Worm (Caenorhabditis elegans) whole organism, young adult: ENCODE results near the gene T22F3.12.
A peak's percentile ranks its signal among the peaks of the same experiment; 100 is the strongest.

ENCODE experiments used
- B0019.2 ChIP-seq: fragments of 200-800 bp; sonication (Bioruptor generic); conservative IDR thresholded peaks from 2 replicates; pipeline ENCODE4 v1.3.6; 2022; ENCODE audit warnings: missing genetic modification reagents, missing genetic modification characterization, missing compliant biosample characterization
- B0035.1 ChIP-seq: sonication (generic microtip); optimal IDR thresholded peaks from 2 replicates; lab custom pipeline; 2016; ENCODE audit warnings: missing genetic modification characterization, mild to moderate bottlenecking, missing compliant biosample characterization, missing genotype, missing genetic modification reagents
- F37B4.10 ChIP-seq: fragments of 200-800 bp; sonication (Bioruptor generic); IDR thresholded peaks from 2 replicates; pipeline ENCODE4 v1.3.6; 2022; ENCODE audit warnings: missing genetic modification characterization, missing compliant biosample characterization
- F55B11.4 ChIP-seq: sonication (generic microtip); optimal IDR thresholded peaks from 2 replicates; lab custom pipeline; 2016; ENCODE audit warnings: missing compliant biosample characterization, missing genetic modification characterization, borderline replicate concordance; ENCODE audit not compliant: insufficient read depth
- Y56A3A.18 ChIP-seq: fragments of 200-800 bp; sonication (Bioruptor generic); IDR thresholded peaks from 2 replicates; pipeline ENCODE4 v1.3.6; 2022; ENCODE audit warnings: missing genetic modification reagents, missing genetic modification characterization, missing compliant biosample characterization
- Y95B8A.8 ChIP-seq: fragments of 200-800 bp; sonication (Bioruptor generic); IDR thresholded peaks from 2 replicates; pipeline ENCODE4 v1.3.6; 2022; ENCODE audit warnings: missing genetic modification reagents, missing genetic modification characterization, missing compliant biosample characterization
- ama-1 ChIP-seq, 3 experiments: fragments of 150-350 bp in 1 of 3; sonication (generic microtip) in 2 of 3; optimal IDR thresholded peaks; 2 replicates each; lab custom pipeline; 2014 to 2018; ENCODE audit warnings: missing biosample characterization in 2 of 3, missing genetic modification characterization in 2 of 3, missing genetic modification reagents in 2 of 3
- atf-7 ChIP-seq: sonication (generic microtip); optimal IDR thresholded peaks from 2 replicates; lab custom pipeline; 2017; ENCODE audit warnings: mild to moderate bottlenecking, missing genetic modification characterization, missing compliant biosample characterization
- athp-1 ChIP-seq: sonication (generic microtip); optimal IDR thresholded peaks from 2 replicates; lab custom pipeline; 2017; ENCODE audit warnings: mild to moderate bottlenecking, missing genetic modification characterization, missing compliant biosample characterization
- attf-5 ChIP-seq: fragments of 200-800 bp; sonication (Bioruptor generic); optimal IDR thresholded peaks from 2 replicates; lab custom pipeline; 2018; ENCODE audit warnings: mild to moderate bottlenecking, missing genetic modification characterization, missing compliant biosample characterization
- ccch-3 ChIP-seq: fragments of 200-800 bp; sonication (Bioruptor generic); optimal IDR thresholded peaks from 2 replicates; lab custom pipeline; 2018; ENCODE audit warnings: mild to moderate bottlenecking, missing genetic modification characterization, missing compliant biosample characterization
- cebp-1 ChIP-seq, 2 experiments: fragments of 200-800 bp in 1 of 2; sonication (Bioruptor generic) in 1 of 2; sonication (generic microtip) in 1 of 2; IDR thresholded peaks in 1 of 2; optimal IDR thresholded peaks in 1 of 2; 2 replicates each; pipeline versions ENCODE4 v1.3.6 to Lab custom; 2017 to 2022; ENCODE audit warnings: missing compliant biosample characterization in 2 of 2, missing genetic modification characterization in 2 of 2, mild to moderate bottlenecking in 1 of 2, missing genetic modification reagents in 1 of 2, moderate library complexity in 1 of 2
- ceh-40 ChIP-seq: fragments of 200-800 bp; sonication (Bioruptor generic); IDR thresholded peaks from 2 replicates; pipeline ENCODE4 v1.3.6; 2022; ENCODE audit warnings: missing genetic modification characterization, missing compliant biosample characterization
- die-1 ChIP-seq: sonication (generic microtip); optimal IDR thresholded peaks from 2 replicates; lab custom pipeline; 2016; ENCODE audit warnings: missing genotype, mild to moderate bottlenecking, missing genetic modification characterization, missing compliant biosample characterization
- dpl-1 ChIP-seq: fragments of 150-350 bp; optimal IDR thresholded peaks from 2 replicates; lab custom pipeline; 2014; ENCODE audit warnings: missing biosample characterization, missing genetic modification reagents, missing genetic modification characterization
- efl-1 ChIP-seq: fragments of 150-350 bp; optimal IDR thresholded peaks from 2 replicates; lab custom pipeline; 2014; ENCODE audit warnings: missing biosample characterization, missing genetic modification reagents, missing genetic modification characterization
- egl-18 ChIP-seq: fragments of 200-800 bp; sonication (Bioruptor generic); IDR thresholded peaks from 2 replicates; pipeline ENCODE4 v1.3.6; 2022; ENCODE audit warnings: missing genetic modification reagents, missing genetic modification characterization, missing compliant biosample characterization
- egl-44 ChIP-seq: fragments of 200-800 bp; sonication (Bioruptor generic); IDR thresholded peaks from 2 replicates; pipeline ENCODE4 v1.3.6; 2022; ENCODE audit warnings: missing genetic modification reagents, missing genetic modification characterization, missing compliant biosample characterization
- egrh-3 ChIP-seq: fragments of 200-800 bp; sonication (Bioruptor generic); IDR thresholded peaks from 2 replicates; pipeline ENCODE4 v1.3.6; 2022; ENCODE audit warnings: missing genetic modification reagents, missing genetic modification characterization, missing compliant biosample characterization
- ekl-4 ChIP-seq: fragments of 200-800 bp; sonication (Bioruptor generic); IDR thresholded peaks from 2 replicates; pipeline ENCODE4 v1.3.6; 2022; ENCODE audit warnings: missing genetic modification reagents, missing genetic modification characterization, missing compliant biosample characterization
- fkh-3 ChIP-seq: sonication (generic microtip); optimal IDR thresholded peaks from 2 replicates; lab custom pipeline; 2016; ENCODE audit warnings: mild to moderate bottlenecking, missing genetic modification characterization, missing compliant biosample characterization
- hmg-1.2 ChIP-seq: fragments of 200-800 bp; sonication (Bioruptor generic); IDR thresholded peaks from 2 replicates; pipeline ENCODE4 v1.3.6; 2022; ENCODE audit warnings: missing genetic modification reagents, missing genetic modification characterization, missing compliant biosample characterization
- lag-1 ChIP-seq: fragments of 200-800 bp; sonication (Bioruptor generic); IDR thresholded peaks from 2 replicates; pipeline ENCODE4 v1.3.6; 2022; ENCODE audit warnings: missing genetic modification reagents, missing genetic modification characterization, missing compliant biosample characterization
- lin-54 ChIP-seq: fragments of 200-800 bp; sonication (Bioruptor generic); optimal IDR thresholded peaks from 2 replicates; lab custom pipeline; 2018; ENCODE audit warnings: mild to moderate bottlenecking, missing genetic modification characterization, missing compliant biosample characterization
- madf-3 ChIP-seq: fragments of 200-800 bp; sonication (Bioruptor generic); IDR thresholded peaks from 2 replicates; pipeline ENCODE4 v1.3.6; 2022; ENCODE audit warnings: missing genetic modification reagents, missing genetic modification characterization, missing compliant biosample characterization
- mcd-1 ChIP-seq: fragments of 200-800 bp; sonication (Bioruptor generic); IDR thresholded peaks from 2 replicates; pipeline ENCODE4 v1.3.6; 2022; ENCODE audit warnings: missing genetic modification reagents, missing genetic modification characterization, missing compliant biosample characterization
- mes-4 ChIP-seq: sonication (generic microtip); optimal IDR thresholded peaks from 2 replicates; lab custom pipeline; 2016; ENCODE audit warnings: missing genotype, missing genetic modification characterization, missing compliant biosample characterization
- nfya-2 ChIP-seq: fragments of 200-800 bp; sonication (Bioruptor generic); IDR thresholded peaks from 2 replicates; pipeline ENCODE4 v1.3.6; 2022; ENCODE audit warnings: missing genetic modification reagents, missing genetic modification characterization, missing compliant biosample characterization
- nhr-120 ChIP-seq: fragments of 200-800 bp; sonication (Bioruptor generic); IDR thresholded peaks from 2 replicates; pipeline ENCODE4 v1.3.6; 2022; ENCODE audit warnings: missing genetic modification characterization, missing compliant biosample characterization
- nhr-27 ChIP-seq: fragments of 200-800 bp; sonication (Bioruptor generic); optimal IDR thresholded peaks from 2 replicates; lab custom pipeline; 2018; ENCODE audit warnings: mild to moderate bottlenecking, missing genetic modification characterization, moderate library complexity, missing compliant biosample characterization
- nhr-80 ChIP-seq: sonication (generic microtip); optimal IDR thresholded peaks from 2 replicates; lab custom pipeline; 2016; ENCODE audit warnings: missing genetic modification characterization, missing compliant biosample characterization
- rcor-1 ChIP-seq: fragments of 200-800 bp; sonication (Bioruptor generic); IDR thresholded peaks from 2 replicates; pipeline ENCODE4 v1.3.6; 2022; ENCODE audit warnings: missing genetic modification reagents, missing genetic modification characterization, missing compliant biosample characterization
- rpc-1 ChIP-seq, 2 experiments: fragments of 150-350 bp in 1 of 2; sonication (generic microtip) in 1 of 2; optimal IDR thresholded peaks; 2 replicates each; lab custom pipeline; 2014 to 2018; ENCODE audit warnings: missing biosample characterization in 1 of 2, missing genetic modification characterization in 1 of 2, missing genetic modification reagents in 1 of 2, missing genotype in 1 of 2
- snpc-4 ChIP-seq, 5 experiments: fragments of 150-350 bp in 1 of 5; sonication (generic microtip) in 4 of 5; optimal IDR thresholded peaks; 2 replicates each; lab custom pipeline; 2014 to 2018; ENCODE audit warnings: missing genetic modification characterization in 5 of 5, missing biosample characterization in 3 of 5, antibody characterized with exemption in 2 of 5, mild to moderate bottlenecking in 2 of 5, missing compliant biosample characterization in 2 of 5, missing genotype in 2 of 5, moderate library complexity in 2 of 5, missing genetic modification reagents in 1 of 5
- somi-1 ChIP-seq: fragments of 200-800 bp; sonication (Bioruptor generic); optimal IDR thresholded peaks from 2 replicates; lab custom pipeline; 2018; ENCODE audit warnings: mild to moderate bottlenecking, missing genetic modification characterization, missing compliant biosample characterization
- sptf-2 ChIP-seq: fragments of 200-800 bp; sonication (Bioruptor generic); optimal IDR thresholded peaks from 2 replicates; lab custom pipeline; 2018; ENCODE audit warnings: mild to moderate bottlenecking, missing genetic modification characterization, missing compliant biosample characterization
- xnd-1 ChIP-seq: sonication (generic microtip); optimal IDR thresholded peaks from 2 replicates; lab custom pipeline; 2016; ENCODE audit warnings: missing genotype, missing genetic modification reagents, missing genetic modification characterization, missing compliant biosample characterization
- zfh-2 ChIP-seq: fragments of 200-800 bp; sonication (Bioruptor generic); conservative IDR thresholded peaks from 2 replicates; pipeline ENCODE4 v1.3.6; 2022; ENCODE audit warnings: missing genetic modification reagents, missing genetic modification characterization, missing compliant biosample characterization
- ztf-25 ChIP-seq: fragments of 200-800 bp; sonication (Bioruptor generic); IDR thresholded peaks from 2 replicates; pipeline ENCODE4 v1.3.6; 2022; ENCODE audit warnings: missing genetic modification reagents, missing genetic modification characterization, missing compliant biosample characterization

The T22F3.12 gene

ce11 chrV:3581643-3582042, 10.4 kb downstream of the T22F3.12 start:
- TF ChIP-seq lag-1 (GFP tag; lab: Robert Waterston, UW) = 0 out of 2 replicates have a peak, but pooled peaks have one; percentile 5
- TF ChIP-seq dpl-1 (GFP tag; lab: Kevin White, UChicago) = no peak
- TF ChIP-seq sptf-2 (GFP tag; lab: Kevin White, UChicago) = no peak
- no peak for TF ChIP-seq ceh-40 (GFP tag; lab: Robert Waterston, UW)
- TF ChIP-seq zfh-2 (GFP tag; lab: Robert Waterston, UW) = peak; percentile 65
- peak; percentile 6; the same call in 1 of the 2 replicates for TF ChIP-seq egrh-3
- no peak for TF ChIP-seq F37B4.10 (GFP tag; lab: Robert Waterston, UW)

ce11 chrV:3581034-3581433, 11.0 kb downstream of the T22F3.12 start:
- TF ChIP-seq ekl-4 (GFP tag; lab: Robert Waterston, UW) (no peak), attf-5 (peak; percentile 2), nhr-120 (GFP tag; lab: Robert Waterston, UW) (no peak), efl-1 (GFP tag; lab: Kevin White, UChicago) (no peak)

ce11 chrV:3580385-3580784, 11.6 kb downstream of the T22F3.12 start:
- TF ChIP-seq Y56A3A.18 (GFP tag; lab: Robert Waterston, UW) (peak; percentile 23; the same call in 1 of the 2 replicates), madf-3 (0 out of 2 replicates have a peak, but pooled peaks have one; percentile 9), B0035.1 (tag; lab: Kevin White, UChicago) (no peak)

- TF ChIP-seq xnd-1 (tag; lab: Kevin White, UChicago) (no peak), somi-1 (GFP tag; lab: Kevin White, UChicago) (peak; percentile 31), hmg-1.2 (GFP tag; lab: Robert Waterston, UW) (peak; percentile 51), mes-4 (tag; lab: Kevin White, UChicago) (no peak), nhr-27 (tag; lab: Kevin White, UChicago) (no peak), efl-1 (GFP tag; lab: Kevin White, UChicago) (no peak), rcor-1 (peak; percentile 24; the same call in 1 of the 2 replicates), egl-18 (GFP tag; lab: Robert Waterston, UW) (no peak), ama-1 (optimal IDR thresholded peaks at IDR 0.05; lab: Kevin White, UChicago) (peak; percentile 49), ama-1 (GFP tag; optimal IDR thresholded peaks at IDR 0.05; lab: Kevin White, UChicago) (no peak), nfya-2 (no peak), rpc-1 (optimal IDR thresholded peaks at IDR 0.05; lab: Kevin White, UChicago) (no peak), rpc-1 (tag; optimal IDR thresholded peaks at IDR 0.05; lab: Kevin White, UChicago) (no peak), lin-54 (GFP tag; lab: Kevin White, UChicago) (peak; percentile 11), die-1 (tag; lab: Kevin White, UChicago) (no peak), athp-1 (no peak), mcd-1 (GFP tag; lab: Robert Waterston, UW) (no peak; the same call in 1 of the 2 replicates), F55B11.4 (no peak), cebp-1 (GFP tag; IDR thresholded peaks at IDR 0.05; lab: Robert Waterston, UW) (no peak), cebp-1 (tag; optimal IDR thresholded peaks at IDR 0.05; lab: Kevin White, UChicago) (peak; percentile 45), nhr-80 (tag; lab: Kevin White, UChicago) (peak; percentile 58), B0019.2 (GFP tag; lab: Robert Waterston, UW) (no peak), snpc-4 (GFP tag; optimal IDR thresholded peaks at IDR 0.05; lab: Kevin White, UChicago) (no peak), snpc-4 (tag; optimal IDR thresholded peaks at IDR 0.05; lab: Kevin White, UChicago) (peak in 1 of 4 experiments; percentile 5), egl-44 (no peak), attf-5 (peak; percentile 70), fkh-3 (tag; lab: Kevin White, UChicago) (no peak), ccch-3 (no peak), ztf-25 (GFP tag; lab: Robert Waterston, UW) (no peak), atf-7 (tag; lab: Kevin White, UChicago) (peak; percentile 12), Y95B8A.8 (GFP tag; lab: Robert Waterston, UW) (no peak)
Measured at ce11 chrV:3579795-3580194, 12.2 kb downstream of the T22F3.12 start.
